Fruit fly (Drosophila melanogaster) ovary, adult (tissue): ENCODE measurements around the gene CG32248.

Experiments
- CG17801 ChIP-seq: fragments of 200-800 bp; optimal IDR thresholded peaks from 2 replicates; lab custom pipeline; 2019; ENCODE audit warnings: missing biosample characterization, mild to moderate bottlenecking, missing genetic modification characterization, moderate library complexity; ENCODE audit not compliant: partially characterized antibody

The CG32248 gene

DNA sequence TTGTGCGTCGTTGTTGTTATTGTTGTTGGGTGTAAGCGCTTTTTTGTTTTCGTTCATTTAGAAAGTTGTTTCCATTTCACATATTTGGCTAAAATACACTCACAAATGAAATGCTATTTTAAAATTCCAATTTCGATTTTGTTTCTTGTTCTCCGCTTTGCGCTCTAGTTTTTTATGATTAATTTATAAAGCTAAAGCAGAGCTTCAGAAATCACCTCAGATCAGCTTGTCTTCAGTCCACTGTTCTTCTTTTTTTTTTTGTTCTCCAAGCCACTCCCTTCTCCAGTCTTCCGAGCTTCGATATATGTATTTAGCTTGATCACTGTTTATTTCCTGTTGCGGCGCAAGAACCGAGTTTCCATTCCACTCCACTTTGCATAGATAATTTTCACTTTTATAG, 36.3 kb downstream of the CG32248 start:
- TF ChIP-seq CG17801, result no peak

DNA sequence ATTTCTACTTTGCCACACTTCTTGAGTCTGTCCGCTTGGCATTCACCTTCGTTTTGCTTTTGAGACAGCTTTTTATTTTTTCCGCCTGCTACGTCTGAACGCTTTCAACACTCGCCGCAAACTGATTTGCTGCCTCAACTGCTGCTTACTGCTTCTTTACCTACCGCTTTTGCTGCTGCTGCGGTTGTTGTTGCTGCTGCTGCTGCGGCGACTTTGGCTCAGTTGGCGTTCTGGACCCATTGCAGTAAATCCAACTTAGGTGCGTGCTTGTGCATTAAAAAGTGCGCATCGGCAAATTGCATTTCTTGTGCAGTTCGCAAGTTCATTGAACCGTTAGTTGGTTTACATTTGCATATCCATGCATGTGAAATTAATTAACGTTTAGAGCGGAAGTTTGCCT, 36.8 kb downstream of the CG32248 start, which contains the start of gene NT1:
Gene NT1, minus strand, starts transcription at position 127 of the 400 bp plus-strand sequence.
- no peak for TF ChIP-seq CG17801

DNA sequence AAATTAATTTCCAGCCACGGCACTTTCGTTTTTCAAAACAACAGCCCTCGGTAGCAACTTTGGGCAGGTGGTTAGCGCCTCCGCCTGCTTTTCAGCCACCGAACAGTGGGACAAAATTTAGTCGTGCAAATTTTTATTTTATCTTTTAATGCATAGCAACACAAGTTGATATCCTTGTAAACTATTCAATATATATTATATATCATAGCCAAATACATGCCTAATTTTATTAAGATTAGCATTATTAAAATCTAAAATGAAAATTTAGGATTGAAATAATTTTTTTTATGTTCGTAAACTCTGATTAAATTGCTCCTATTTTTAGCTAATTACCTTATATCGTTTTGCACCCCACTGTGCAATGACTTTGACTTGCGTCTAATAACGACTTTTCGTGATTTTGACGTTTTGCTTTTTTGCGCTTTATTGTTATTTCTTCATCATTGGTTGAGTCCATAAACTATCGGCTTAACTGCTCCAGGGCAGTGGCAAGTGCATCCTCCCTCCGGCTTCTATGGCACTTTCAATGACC, 37.4 kb downstream of the CG32248 start:
- no peak for TF ChIP-seq CG17801

DNA sequence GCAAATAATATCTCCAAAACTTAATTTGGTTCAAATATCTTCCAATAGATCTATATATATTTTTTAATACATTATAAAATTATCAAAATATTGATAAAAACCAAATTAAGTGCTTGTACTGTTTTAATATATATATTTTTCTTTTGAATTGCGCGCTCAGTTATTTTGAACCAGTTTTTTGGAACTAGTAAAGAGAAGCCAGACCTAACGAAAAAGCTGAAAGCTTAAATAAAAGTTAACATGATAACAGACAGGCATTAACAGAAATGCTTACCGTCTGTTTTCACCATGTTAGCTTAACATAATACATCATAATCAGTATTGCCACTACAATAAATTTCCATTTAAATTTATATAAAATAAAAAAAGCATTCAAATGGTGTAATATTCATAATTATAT, 38.8 kb downstream of the CG32248 start:
- no peak for TF ChIP-seq CG17801

DNA sequence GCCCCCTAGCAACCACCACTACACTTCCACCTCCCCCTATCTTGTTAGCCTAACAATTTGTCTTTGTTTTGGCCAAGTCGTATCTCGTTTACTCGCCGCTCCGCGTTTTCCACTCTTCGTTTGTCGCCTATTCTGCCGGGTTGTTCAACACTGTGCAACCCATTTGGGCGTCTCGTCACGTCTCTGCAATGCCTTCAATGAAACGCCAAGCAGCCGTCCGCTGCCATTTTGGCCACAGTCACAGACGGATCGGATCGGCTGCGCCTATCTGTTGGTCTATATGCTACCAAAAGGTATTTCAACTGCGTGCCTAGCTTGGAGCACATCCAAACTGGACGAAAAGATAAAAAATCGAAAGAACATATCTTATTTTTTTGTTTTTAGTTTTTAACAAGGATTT, 44.8 kb downstream of the CG32248 start:
- no peak for TF ChIP-seq CG17801

DNA sequence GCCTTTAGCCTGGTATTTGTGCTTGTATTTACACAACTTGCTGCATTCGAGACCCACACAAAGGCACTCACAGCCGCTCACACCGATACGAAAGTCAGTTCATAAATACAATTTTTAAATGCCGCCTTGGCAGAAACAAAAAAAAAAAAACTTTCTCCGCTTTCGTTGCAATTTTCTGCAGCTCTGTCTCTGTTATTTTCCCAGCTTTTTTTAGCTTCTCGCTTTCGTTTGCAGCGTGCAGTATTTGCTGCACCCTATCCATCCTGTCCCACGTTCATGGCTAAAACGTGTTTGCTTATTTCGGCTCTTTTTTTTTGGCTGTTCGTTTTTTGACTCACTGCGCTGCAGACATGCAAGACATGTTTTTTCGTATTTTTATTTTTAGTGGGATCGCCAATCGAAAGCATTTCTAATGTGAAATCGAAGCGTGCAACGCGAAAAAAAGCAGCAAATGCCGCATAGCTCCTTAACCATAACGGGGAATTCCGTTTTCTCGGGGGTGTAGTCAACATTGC, 47.9 kb downstream of the CG32248 start:
- no peak for TF ChIP-seq CG17801

DNA sequence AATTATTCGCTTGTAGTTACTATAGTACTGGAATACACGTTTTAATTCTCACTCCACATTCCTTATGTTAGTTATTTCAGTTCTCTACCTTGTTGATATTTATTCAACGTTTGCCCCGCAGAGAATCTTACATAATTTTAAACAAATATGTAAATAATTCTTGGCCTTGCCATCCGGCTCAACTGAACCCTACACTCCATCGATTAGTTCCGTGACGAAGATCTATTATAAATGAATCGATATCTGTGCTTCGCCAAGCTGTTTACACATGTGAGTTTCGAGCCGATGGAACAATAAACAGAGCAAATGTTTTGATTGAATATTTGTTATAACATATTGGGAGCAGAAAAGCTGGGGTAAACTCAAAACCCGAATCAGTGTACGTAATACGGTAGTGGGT, 50.3 kb downstream of the CG32248 start:
- no peak for TF ChIP-seq CG17801
